Worm (Caenorhabditis elegans) whole organism, L1 larva: ENCODE results near the gene C48D1.5.

Experiments used
- ama-1 ChIP-seq: fragments of 150-350 bp; optimal IDR thresholded peaks from 2 replicates; lab custom pipeline; 2014
- lin-35 ChIP-seq, 2 experiments: fragments of 150-350 bp; optimal IDR thresholded peaks; 2 replicates each; lab custom pipeline; 2014; ENCODE audit warnings: missing biosample characterization in 2 of 2, missing genetic modification characterization in 2 of 2, missing genetic modification reagents in 2 of 2
- nhr-11 ChIP-seq: fragments of 150-350 bp; optimal IDR thresholded peaks from 2 replicates; lab custom pipeline; 2014; ENCODE audit warnings: missing biosample characterization, missing genetic modification characterization
- nhr-90 ChIP-seq: sonication (generic microtip); optimal IDR thresholded peaks from 2 replicates; lab custom pipeline; 2016; ENCODE audit warnings: mild to moderate bottlenecking, missing genetic modification characterization, missing compliant biosample characterization; ENCODE audit not compliant: poor library complexity
- pqm-1 ChIP-seq: sonication (generic microtip); optimal IDR thresholded peaks from 3 replicates; lab custom pipeline; 2017; ENCODE audit warnings: missing biosample characterization, missing genetic modification characterization
- unc-98 ChIP-seq: fragments of 200-800 bp; sonication (Bioruptor generic); IDR thresholded peaks from 2 replicates; pipeline ENCODE4 v1.3.6; 2022; ENCODE audit warnings: missing genetic modification characterization, missing compliant biosample characterization
- ztf-4 ChIP-seq: fragments of 150-350 bp; optimal IDR thresholded peaks from 2 replicates; lab custom pipeline; 2014; ENCODE audit warnings: missing biosample characterization, missing genetic modification characterization

- TF ChIP-seq pqm-1 (tag; lab: Kevin White, UChicago) (no peak), lin-35 (GFP tag; optimal IDR thresholded peaks at IDR 0.05; lab: Kevin White, UChicago) (no peak), nhr-11 (tag; lab: Kevin White, UChicago) (no peak), ama-1 (no peak), nhr-90 (no peak), unc-98 (GFP tag; lab: Robert Waterston, UW) (no peak), ztf-4 (tag; lab: Kevin White, UChicago) (no peak)
These were observed 40.0 kb downstream of the C48D1.5 start for ce11 chrIV:13261778-13262177.
